Worm (Caenorhabditis elegans) whole organism, late embryonic: ENCODE measurements around the gene H23L24.1.
"Not testable (repeated sequence)": the region's sequence is repeated elsewhere in the genome, so short reads cannot be mapped to it uniquely, and the experiment has no call there.

ENCODE experiments used
- F13H6.1 ChIP-seq: sonication (generic microtip); optimal IDR thresholded peaks from 2 replicates; lab custom pipeline; 2016; ENCODE audit warnings: missing genetic modification characterization, missing compliant biosample characterization
- K09A11.1 ChIP-seq: sonication (generic microtip); optimal IDR thresholded peaks from 2 replicates; lab custom pipeline; 2017; ENCODE audit warnings: antibody characterized with exemption, mild to moderate bottlenecking, missing genetic modification characterization, missing compliant biosample characterization; ENCODE audit not compliant: insufficient read depth
- T23F11.4 ChIP-seq: fragments of 200-800 bp; sonication (Bioruptor generic); optimal IDR thresholded peaks from 2 replicates; lab custom pipeline; 2018; ENCODE audit warnings: mild to moderate bottlenecking, missing genetic modification characterization, missing compliant biosample characterization
- ahr-1 ChIP-seq: sonication (generic microtip); optimal IDR thresholded peaks from 2 replicates; lab custom pipeline; 2016; ENCODE audit warnings: missing genetic modification characterization, missing compliant biosample characterization
- ceh-14 ChIP-seq: sonication (generic microtip); optimal IDR thresholded peaks from 2 replicates; lab custom pipeline; 2016; ENCODE audit warnings: missing genotype, missing genetic modification characterization, missing compliant biosample characterization
- ceh-18 ChIP-seq: sonication (generic microtip); optimal IDR thresholded peaks from 2 replicates; lab custom pipeline; 2016; ENCODE audit warnings: missing genetic modification characterization, missing compliant biosample characterization
- ceh-19 ChIP-seq: fragments of 200-800 bp; sonication (Bioruptor generic); optimal IDR thresholded peaks from 2 replicates; lab custom pipeline; 2018; ENCODE audit warnings: mild to moderate bottlenecking, missing genetic modification characterization, missing compliant biosample characterization
- ceh-2 ChIP-seq: sonication (generic microtip); optimal IDR thresholded peaks from 2 replicates; lab custom pipeline; 2016; ENCODE audit warnings: missing genotype, missing genetic modification characterization, missing compliant biosample characterization
- ceh-22 ChIP-seq: sonication (generic microtip); optimal IDR thresholded peaks from 2 replicates; lab custom pipeline; 2017; ENCODE audit warnings: missing biosample characterization, missing genetic modification characterization
- ceh-24 ChIP-seq: sonication (generic microtip); optimal IDR thresholded peaks from 2 replicates; lab custom pipeline; 2016; ENCODE audit warnings: mild to moderate bottlenecking, missing genetic modification characterization, missing compliant biosample characterization
- ceh-45 ChIP-seq: fragments of 200-800 bp; sonication (Bioruptor generic); IDR thresholded peaks from 2 replicates; pipeline ENCODE4 v1.3.6; 2022; ENCODE audit warnings: missing genetic modification reagents, missing genetic modification characterization, missing compliant biosample characterization
- ceh-48 ChIP-seq: sonication (generic microtip); optimal IDR thresholded peaks from 2 replicates; lab custom pipeline; 2016; ENCODE audit warnings: missing genetic modification characterization, inconsistent platforms, missing compliant biosample characterization
- ceh-6 ChIP-seq: fragments of 200-800 bp; sonication (Bioruptor generic); optimal IDR thresholded peaks from 2 replicates; lab custom pipeline; 2018; ENCODE audit warnings: mild to moderate bottlenecking, missing genetic modification characterization, missing compliant biosample characterization
- ceh-9 ChIP-seq: sonication (generic microtip); optimal IDR thresholded peaks from 2 replicates; lab custom pipeline; 2016; ENCODE audit warnings: mild to moderate bottlenecking, missing genetic modification characterization, inconsistent platforms, missing compliant biosample characterization
- che-1 ChIP-seq: sonication (generic microtip); optimal IDR thresholded peaks from 2 replicates; lab custom pipeline; 2016; ENCODE audit warnings: mild to moderate bottlenecking, missing genetic modification characterization, missing compliant biosample characterization
- dmd-4 ChIP-seq: sonication (generic microtip); optimal IDR thresholded peaks from 2 replicates; lab custom pipeline; 2016; ENCODE audit warnings: borderline replicate concordance, missing genetic modification characterization, missing compliant biosample characterization
- elt-2 ChIP-seq: sonication (generic microtip); optimal IDR thresholded peaks from 2 replicates; lab custom pipeline; 2016; ENCODE audit warnings: missing genetic modification reagents, missing genetic modification characterization, missing compliant biosample characterization
- ets-4 ChIP-seq: sonication (generic microtip); optimal IDR thresholded peaks from 2 replicates; lab custom pipeline; 2016; ENCODE audit warnings: missing genetic modification characterization, missing compliant biosample characterization
- eyg-1 ChIP-seq: sonication (generic microtip); optimal IDR thresholded peaks from 2 replicates; lab custom pipeline; 2016; ENCODE audit warnings: missing genotype, missing genetic modification characterization, missing compliant biosample characterization
- fkh-10 ChIP-seq: fragments of 150-350 bp; optimal IDR thresholded peaks from 2 replicates; lab custom pipeline; 2014; ENCODE audit warnings: missing biosample characterization, missing genetic modification reagents, missing genetic modification characterization
- hlh-13 ChIP-seq: fragments of 200-800 bp; sonication (Bioruptor generic); optimal IDR thresholded peaks from 2 replicates; lab custom pipeline; 2018; ENCODE audit warnings: mild to moderate bottlenecking, missing genetic modification characterization, missing compliant biosample characterization
- hlh-15 ChIP-seq: sonication (generic microtip); optimal IDR thresholded peaks from 2 replicates; lab custom pipeline; 2016; ENCODE audit warnings: missing genetic modification characterization, missing compliant biosample characterization
- hlh-6 ChIP-seq: sonication (generic microtip); optimal IDR thresholded peaks from 2 replicates; lab custom pipeline; 2016; ENCODE audit warnings: missing genotype, missing genetic modification characterization, missing compliant biosample characterization
- hlh-8 ChIP-seq: sonication (generic microtip); optimal IDR thresholded peaks from 2 replicates; lab custom pipeline; 2016; ENCODE audit warnings: missing genotype, missing genetic modification characterization, missing compliant biosample characterization
- lin-11 ChIP-seq: fragments of 200-800 bp; sonication (Bioruptor generic); optimal IDR thresholded peaks from 2 replicates; lab custom pipeline; 2018; ENCODE audit warnings: mild to moderate bottlenecking, missing genetic modification characterization, missing compliant biosample characterization
- mec-3 ChIP-seq: sonication (generic microtip); optimal IDR thresholded peaks from 2 replicates; lab custom pipeline; 2016; ENCODE audit warnings: borderline replicate concordance, missing genetic modification characterization, missing compliant biosample characterization
- nfya-1 ChIP-seq: sonication (generic microtip); optimal IDR thresholded peaks from 2 replicates; lab custom pipeline; 2017; ENCODE audit warnings: missing genetic modification characterization, mild to moderate bottlenecking, missing compliant biosample characterization, antibody characterized with exemption, moderate library complexity
- nhr-232 ChIP-seq: sonication (generic microtip); optimal IDR thresholded peaks from 2 replicates; lab custom pipeline; 2016; ENCODE audit warnings: missing genetic modification characterization, missing compliant biosample characterization
- npax-4 ChIP-seq: sonication (generic microtip); optimal IDR thresholded peaks from 2 replicates; lab custom pipeline; 2016; ENCODE audit warnings: missing genetic modification characterization, missing compliant biosample characterization
- pag-3 ChIP-seq: sonication (generic microtip); optimal IDR thresholded peaks from 2 replicates; lab custom pipeline; 2016; ENCODE audit warnings: missing compliant biosample characterization, missing genetic modification characterization, borderline replicate concordance
- pat-9 ChIP-seq: fragments of 200-800 bp; sonication (Bioruptor generic); optimal IDR thresholded peaks from 2 replicates; lab custom pipeline; 2018; ENCODE audit warnings: mild to moderate bottlenecking, missing genetic modification characterization, moderate library complexity, missing compliant biosample characterization
- pax-1 ChIP-seq: fragments of 150-350 bp; optimal IDR thresholded peaks from 2 replicates; lab custom pipeline; 2014; ENCODE audit warnings: missing biosample characterization, missing genetic modification characterization
- pha-4 ChIP-seq: fragments of 150-350 bp; optimal IDR thresholded peaks from 2 replicates; lab custom pipeline; 2018; ENCODE audit warnings: missing biosample characterization, missing genetic modification reagents, missing genetic modification characterization
- ref-2 ChIP-seq: sonication (generic microtip); optimal IDR thresholded peaks from 2 replicates; lab custom pipeline; 2016; ENCODE audit warnings: missing genetic modification characterization, missing compliant biosample characterization
- rnt-1 ChIP-seq: sonication (generic microtip); optimal IDR thresholded peaks from 2 replicates; lab custom pipeline; 2016; ENCODE audit warnings: missing genetic modification characterization, missing compliant biosample characterization
- sox-2 ChIP-seq: fragments of 200-800 bp; sonication (Bioruptor generic); IDR thresholded peaks from 2 replicates; pipeline ENCODE4 v1.3.6; 2022; ENCODE audit warnings: missing genetic modification reagents, missing genetic modification characterization, missing compliant biosample characterization
- sox-4 ChIP-seq: sonication (generic microtip); optimal IDR thresholded peaks from 2 replicates; lab custom pipeline; 2017; ENCODE audit warnings: mild to moderate bottlenecking, missing genetic modification characterization, inconsistent platforms, missing compliant biosample characterization
- syd-9 ChIP-seq: sonication (generic microtip); optimal IDR thresholded peaks from 2 replicates; lab custom pipeline; 2016; ENCODE audit warnings: mild to moderate bottlenecking, missing genetic modification characterization, moderate library complexity, missing compliant biosample characterization
- tbx-7 ChIP-seq: sonication (generic microtip); optimal IDR thresholded peaks from 2 replicates; lab custom pipeline; 2016; ENCODE audit warnings: missing genotype, missing genetic modification characterization, missing compliant biosample characterization
- ttx-3 ChIP-seq: sonication (generic microtip); optimal IDR thresholded peaks from 2 replicates; lab custom pipeline; 2016; ENCODE audit warnings: missing genetic modification reagents, missing genetic modification characterization, missing compliant biosample characterization
- unc-42 ChIP-seq: sonication (generic microtip); optimal IDR thresholded peaks from 2 replicates; lab custom pipeline; 2016; ENCODE audit warnings: missing genotype, missing genetic modification characterization, missing compliant biosample characterization
- unc-86 ChIP-seq: sonication (generic microtip); optimal IDR thresholded peaks from 2 replicates; lab custom pipeline; 2016; ENCODE audit warnings: missing genetic modification characterization, missing compliant biosample characterization
- zip-5 ChIP-seq: sonication (generic microtip); optimal IDR thresholded peaks from 2 replicates; lab custom pipeline; 2016; ENCODE audit warnings: missing genetic modification characterization, missing compliant biosample characterization

The H23L24.1 gene

DNA sequence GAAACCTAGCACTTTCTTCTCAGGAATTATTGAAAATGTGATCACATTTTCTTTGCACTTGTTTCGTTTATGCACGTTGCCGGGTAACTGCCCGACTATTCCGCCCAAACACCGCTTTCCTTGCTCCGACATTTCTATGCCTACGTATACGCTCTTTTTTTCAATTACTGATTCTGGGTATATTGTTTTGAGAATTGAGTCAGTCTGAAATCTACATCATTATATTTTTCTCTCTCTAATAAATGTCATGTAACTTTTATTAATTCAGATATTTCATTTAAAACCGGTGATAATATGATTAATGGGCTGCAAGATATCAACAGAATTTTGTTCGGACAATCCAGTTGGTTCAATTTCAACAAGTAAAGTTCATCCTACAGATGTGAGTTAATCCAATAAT lies 20.8 kb upstream of the H23L24.1 start, which contains the start of gene ttll-11:
Gene ttll-11, plus strand, starts transcription at position 301 of the 400 bp plus-strand sequence.
- TF ChIP-seq dmd-4 (tag; lab: Kevin White, UChicago): no peak
- TF ChIP-seq ahr-1 (tag; lab: Kevin White, UChicago): no peak
- TF ChIP-seq, all 69 proteins: peak for 0

DNA sequence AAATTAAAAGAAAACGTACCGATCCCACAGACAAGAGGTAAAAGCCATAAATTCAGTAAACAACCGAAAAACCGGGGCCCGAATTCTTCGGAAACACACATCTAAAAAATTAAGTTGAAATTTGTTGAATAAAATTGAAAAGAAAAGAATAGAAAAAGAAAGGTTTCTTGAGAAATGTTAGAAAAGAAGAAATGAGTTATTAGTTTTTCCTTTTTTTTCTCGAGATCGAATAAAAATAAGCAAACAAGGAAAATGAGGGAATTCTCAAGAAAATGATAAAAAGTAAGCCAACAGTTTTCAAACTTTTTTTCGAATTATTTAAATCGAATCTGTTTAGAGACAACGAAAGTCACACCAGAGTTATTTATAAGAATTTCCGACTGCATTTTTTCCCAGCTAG lies 12.7 kb upstream of the H23L24.1 start, which contains the start of gene H23L24.4:
Gene H23L24.4, minus strand, starts transcription at position 101 of the 400 bp plus-strand sequence.
- TF ChIP-seq sox-4 (tag; lab: Kevin White, UChicago) (no peak), hlh-6 (tag; lab: Kevin White, UChicago) (no peak), K09A11.1 (tag; lab: Kevin White, UChicago) (no peak), pat-9 (tag; lab: Kevin White, UChicago) (no peak), ceh-48 (tag; lab: Kevin White, UChicago) (no peak), rnt-1 (tag; lab: Kevin White, UChicago) (no peak), ceh-45 (GFP tag; lab: Robert Waterston, UW) (no peak), mec-3 (tag; lab: Kevin White, UChicago) (no peak), che-1 (tag; lab: Kevin White, UChicago) (no peak), tbx-7 (tag; lab: Kevin White, UChicago) (no peak), ref-2 (tag; lab: Kevin White, UChicago) (no peak), lin-11 (tag; lab: Kevin White, UChicago) (no peak), ceh-18 (tag; lab: Kevin White, UChicago) (no peak), ahr-1 (tag; lab: Kevin White, UChicago) (no peak), ceh-9 (tag; lab: Kevin White, UChicago) (no peak)

DNA sequence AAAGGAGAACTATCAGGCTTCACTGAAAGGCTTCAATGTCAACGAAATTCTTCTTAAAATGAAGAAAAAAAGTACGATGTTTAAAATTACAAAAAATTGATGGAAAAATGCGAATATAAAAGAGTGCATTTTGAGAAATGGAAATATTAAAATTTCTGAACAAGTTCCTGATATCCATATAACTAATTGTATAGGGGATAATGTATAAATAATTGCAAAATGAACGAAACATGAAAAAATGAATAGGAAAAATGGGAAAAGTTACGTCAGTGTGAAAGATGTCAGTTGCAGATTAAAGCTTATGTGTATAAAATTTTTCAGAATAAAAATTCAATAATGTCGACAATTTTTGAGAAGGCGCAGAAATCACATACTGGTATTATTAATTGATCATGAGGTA lies 10.2 kb upstream of the H23L24.1 start:
- TF ChIP-seq nhr-232 (tag; lab: Kevin White, UChicago): no peak
- no peak for TF ChIP-seq sox-2 (GFP tag; lab: Robert Waterston, UW)
- no peak for TF ChIP-seq eyg-1 (tag; lab: Kevin White, UChicago)
- no peak for TF ChIP-seq pha-4 (tag; lab: Kevin White, UChicago)
- TF ChIP-seq hlh-6 (tag; lab: Kevin White, UChicago): no peak
- TF ChIP-seq npax-4: no peak
- no peak for TF ChIP-seq unc-42
- TF ChIP-seq zip-5 (tag; lab: Kevin White, UChicago): no peak
- no peak for TF ChIP-seq K09A11.1 (tag; lab: Kevin White, UChicago)
- no peak for TF ChIP-seq ceh-18 (tag; lab: Kevin White, UChicago)
- TF ChIP-seq ceh-14 (tag; lab: Kevin White, UChicago): no peak
- no peak for TF ChIP-seq ceh-6 (GFP tag; lab: Kevin White, UChicago)
- no peak for TF ChIP-seq ets-4 (tag; lab: Kevin White, UChicago)
- no peak for TF ChIP-seq hlh-15 (tag; lab: Kevin White, UChicago)
- no peak for TF ChIP-seq ttx-3 (tag; lab: Kevin White, UChicago)
- no peak for TF ChIP-seq rnt-1 (tag; lab: Kevin White, UChicago)
- TF ChIP-seq ceh-24 (tag; lab: Kevin White, UChicago): no peak
- no peak for TF ChIP-seq pat-9 (tag; lab: Kevin White, UChicago)

- TF ChIP-seq ceh-14, elt-2, rnt-1 (tag; lab: Kevin White, UChicago): not testable (repeated sequence)
Observed at ce11 chrIV:8715032-8715431, 3.2 kb upstream of the H23L24.1 start, which contains the start of the genes parg-2 and ipla-5. TSS of gene parg-2 (minus strand) at chrIV:8715132. TSS of gene ipla-5 (plus strand) at chrIV:8715247.

DNA sequence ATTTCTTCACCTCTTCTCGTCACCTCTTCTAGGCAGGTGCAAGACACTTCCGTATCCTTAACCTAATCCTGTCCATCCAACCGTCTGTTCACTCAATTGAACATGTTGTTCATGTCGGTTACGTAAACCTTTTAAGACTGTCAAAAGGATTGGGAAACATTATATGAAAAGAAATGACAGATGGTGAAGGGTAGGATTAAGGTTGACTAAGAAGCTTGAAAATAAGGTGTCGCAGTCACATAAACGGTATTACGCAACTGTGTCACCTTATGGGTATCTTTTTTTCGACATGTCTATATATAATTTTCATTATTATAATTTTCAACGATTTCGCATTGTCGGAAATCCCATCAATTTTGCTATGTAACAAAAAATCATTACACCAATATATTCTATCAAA lies 4.5 kb downstream of the H23L24.1 start:
- TF ChIP-seq hlh-8 (tag; lab: Kevin White, UChicago) (no peak), ceh-19 (GFP tag; lab: Kevin White, UChicago) (no peak), F13H6.1 (tag; lab: Kevin White, UChicago) (no peak), nfya-1 (no peak), ceh-18 (tag; lab: Kevin White, UChicago) (no peak), pax-1 (tag; lab: Kevin White, UChicago) (no peak), syd-9 (tag; lab: Kevin White, UChicago) (no peak), pag-3 (no peak), hlh-13 (no peak), ceh-2 (tag; lab: Kevin White, UChicago) (no peak), ceh-14 (tag; lab: Kevin White, UChicago) (no peak), ceh-6 (GFP tag; lab: Kevin White, UChicago) (no peak), pat-9 (tag; lab: Kevin White, UChicago) (no peak), dmd-4 (tag; lab: Kevin White, UChicago) (no peak), T23F11.4 (GFP tag; lab: Kevin White, UChicago) (no peak), fkh-10 (GFP tag; lab: Kevin White, UChicago) (no peak), unc-86 (no peak), ceh-22 (no peak)
